Fruit fly (Drosophila melanogaster) whole organism, embryonic: ENCODE data around the gene CG9300.

Experiments
- Bdp1 ChIP-seq: fragments of 200-800 bp; sonication (Bioruptor generic); optimal IDR thresholded peaks from 3 replicates; lab custom pipeline; 2016; ENCODE audit warnings: missing biosample characterization, missing genetic modification characterization
- CG1024 ChIP-seq: fragments of 200-800 bp; sonication (Bioruptor generic); IDR thresholded peaks from 2 replicates; pipeline ENCODE4 v1.3.6; 2022; ENCODE audit warnings: missing biosample characterization, missing genetic modification characterization
- CG11504 ChIP-seq: fragments of 200-800 bp; sonication (Bioruptor generic); optimal IDR thresholded peaks from 3 replicates; lab custom pipeline; 2019; ENCODE audit warnings: missing biosample characterization, mild to moderate bottlenecking, missing genetic modification characterization, moderate library complexity
- CG12219 ChIP-seq: fragments of 200-800 bp; sonication (Bioruptor generic); optimal IDR thresholded peaks from 3 replicates; lab custom pipeline; 2018; ENCODE audit warnings: missing biosample characterization, mild to moderate bottlenecking, missing genetic modification characterization
- CG13123 ChIP-seq: fragments of 200-800 bp; sonication (Bioruptor generic); optimal IDR thresholded peaks from 2 replicates; lab custom pipeline; 2016; ENCODE audit warnings: missing biosample characterization, missing genetic modification characterization
- CG14014 ChIP-seq: fragments of 200-800 bp; sonication (Bioruptor generic); IDR thresholded peaks from 2 replicates; pipeline ENCODE4 v1.3.6; 2022; ENCODE audit warnings: missing biosample characterization, missing genetic modification characterization
- CG14860 ChIP-seq: fragments of 200-800 bp; sonication (Bioruptor generic); IDR thresholded peaks from 3 replicates; pipeline ENCODE4 v1.3.6; 2022; ENCODE audit warnings: missing biosample characterization, missing genetic modification characterization; ENCODE audit not compliant: partially characterized antibody
- CG14965 ChIP-seq: fragments of 200-800 bp; sonication (Bioruptor generic); optimal IDR thresholded peaks from 2 replicates; lab custom pipeline; 2016; ENCODE audit warnings: missing biosample characterization, missing genetic modification characterization, borderline replicate concordance
- CG15514 ChIP-seq: fragments of 200-800 bp; sonication (Bioruptor generic); optimal IDR thresholded peaks from 3 replicates; lab custom pipeline; 2017; ENCODE audit warnings: missing biosample characterization, missing genetic modification characterization, mild to moderate bottlenecking, moderate library complexity, missing genetic modification reagents
- CG15601 ChIP-seq: fragments of 200-800 bp; sonication (Bioruptor generic); optimal IDR thresholded peaks from 3 replicates; lab custom pipeline; 2019; ENCODE audit warnings: missing biosample characterization, mild to moderate bottlenecking, missing genetic modification characterization, moderate library complexity
- CG17359 ChIP-seq: fragments of 200-800 bp; sonication (Bioruptor generic); optimal IDR thresholded peaks from 3 replicates; lab custom pipeline; 2018; ENCODE audit warnings: missing biosample characterization, mild to moderate bottlenecking, missing genetic modification characterization, moderate library complexity
- CG18599 ChIP-seq: fragments of 200-800 bp; sonication (Bioruptor generic); optimal IDR thresholded peaks from 3 replicates; lab custom pipeline; 2017; ENCODE audit warnings: missing biosample characterization, missing genetic modification characterization, mild to moderate bottlenecking, moderate library complexity, missing genetic modification reagents
- CG2875 ChIP-seq: fragments of 200-800 bp; sonication (Bioruptor generic); optimal IDR thresholded peaks from 2 replicates; lab custom pipeline; 2017; ENCODE audit warnings: missing biosample characterization, mild to moderate bottlenecking, missing genetic modification characterization, missing genetic modification reagents
- CG34376 ChIP-seq: fragments of 200-800 bp; sonication (Bioruptor generic); optimal IDR thresholded peaks from 2 replicates; lab custom pipeline; 2018; ENCODE audit warnings: missing biosample characterization, mild to moderate bottlenecking, missing genetic modification characterization
- CG6689 ChIP-seq: fragments of 200-800 bp; sonication (Bioruptor generic); IDR thresholded peaks from 2 replicates; pipeline ENCODE4 v1.3.6; 2022; ENCODE audit warnings: missing biosample characterization, missing genetic modification characterization
- CG7987 ChIP-seq: fragments of 200-800 bp; sonication (Bioruptor generic); optimal IDR thresholded peaks from 2 replicates; lab custom pipeline; 2018; ENCODE audit warnings: missing biosample characterization, mild to moderate bottlenecking, missing genetic modification characterization, moderate library complexity
- CG9215 ChIP-seq: fragments of 200-800 bp; sonication (Bioruptor generic); IDR thresholded peaks from 2 replicates; pipeline ENCODE4 v1.3.6; 2022; ENCODE audit warnings: missing biosample characterization, missing genetic modification characterization
- CTCF ChIP-seq: fragments of 200-800 bp; sonication (Bioruptor generic); optimal IDR thresholded peaks from 2 replicates; lab custom pipeline; 2017; ENCODE audit warnings: missing biosample characterization, mild to moderate bottlenecking, missing genetic modification characterization, moderate library complexity
- Chrac-16 ChIP-seq: fragments of 200-800 bp; sonication (Bioruptor generic); optimal IDR thresholded peaks from 3 replicates; lab custom pipeline; 2016; ENCODE audit warnings: missing biosample characterization, missing genetic modification characterization
- HLHmδ ChIP-seq: fragments of 200-800 bp; sonication (Bioruptor generic); optimal IDR thresholded peaks from 2 replicates; lab custom pipeline; 2018; ENCODE audit warnings: missing biosample characterization, mild to moderate bottlenecking, missing genetic modification characterization, moderate library complexity
- Hand ChIP-seq: fragments of 200-800 bp; sonication (Bioruptor generic); optimal IDR thresholded peaks from 2 replicates; lab custom pipeline; 2017; ENCODE audit warnings: mild to moderate bottlenecking, missing biosample characterization, missing genetic modification reagents, missing genetic modification characterization
- Hmr ChIP-seq: fragments of 200-800 bp; sonication (Bioruptor generic); optimal IDR thresholded peaks from 3 replicates; lab custom pipeline; 2017; ENCODE audit warnings: mild to moderate bottlenecking, missing biosample characterization, missing genetic modification reagents, missing genetic modification characterization
- Hr3 ChIP-seq: fragments of 200-800 bp; sonication (Bioruptor generic); optimal IDR thresholded peaks from 3 replicates; lab custom pipeline; 2016; ENCODE audit warnings: missing biosample characterization, missing genetic modification characterization
- Hr51 ChIP-seq, 2 experiments: fragments of 200-800 bp; sonication (Bioruptor generic); optimal IDR thresholded peaks; 2 replicates in 1 of 2; 3 replicates in 1 of 2; lab custom pipeline; 2016 to 2018; ENCODE audit warnings: missing biosample characterization in 2 of 2, missing genetic modification characterization in 2 of 2, mild to moderate bottlenecking in 1 of 2, moderate library complexity in 1 of 2
- Lim3 ChIP-seq: fragments of 200-800 bp; sonication (Bioruptor generic); IDR thresholded peaks from 2 replicates; pipeline ENCODE4 v1.3.6; 2022; ENCODE audit warnings: missing biosample characterization, missing genetic modification characterization
- MTF-1 ChIP-seq: fragments of 200-800 bp; sonication (Bioruptor generic); optimal IDR thresholded peaks from 2 replicates; lab custom pipeline; 2018; ENCODE audit warnings: missing biosample characterization, mild to moderate bottlenecking, missing genetic modification characterization, borderline replicate concordance
- Mad ChIP-seq: fragments of 200-800 bp; sonication (Bioruptor generic); optimal IDR thresholded peaks from 2 replicates; lab custom pipeline; 2016; ENCODE audit warnings: missing biosample characterization, missing genetic modification characterization
- Meics ChIP-seq: fragments of 200-800 bp; sonication (Bioruptor generic); optimal IDR thresholded peaks from 2 replicates; lab custom pipeline; 2017; ENCODE audit warnings: missing biosample characterization, mild to moderate bottlenecking, missing genetic modification characterization
- Rx ChIP-seq: fragments of 200-800 bp; sonication (Bioruptor generic); IDR thresholded peaks from 2 replicates; pipeline ENCODE4 v1.3.6; 2022; ENCODE audit warnings: missing biosample characterization, missing genetic modification characterization
- Sox102F ChIP-seq: fragments of 200-800 bp; sonication (Bioruptor generic); optimal IDR thresholded peaks from 2 replicates; lab custom pipeline; 2018; ENCODE audit warnings: missing biosample characterization, mild to moderate bottlenecking, missing genetic modification characterization, moderate library complexity
- Spps ChIP-seq: fragments of 200-800 bp; sonication (Bioruptor generic); optimal IDR thresholded peaks from 2 replicates; lab custom pipeline; 2018; ENCODE audit warnings: missing biosample characterization, mild to moderate bottlenecking, missing genetic modification characterization
- Sry-δ ChIP-seq: fragments of 200-800 bp; sonication (Bioruptor generic); optimal IDR thresholded peaks from 2 replicates; lab custom pipeline; 2016; ENCODE audit warnings: missing biosample characterization, missing genetic modification characterization
- TFAM ChIP-seq: fragments of 200-800 bp; sonication (Bioruptor generic); optimal IDR thresholded peaks from 2 replicates; lab custom pipeline; 2017; ENCODE audit warnings: missing biosample characterization, missing genetic modification characterization, inconsistent platforms
- Trl ChIP-seq, 3 experiments: fragments of >200 bp in 2 of 3; fragments of 200-800 bp in 1 of 3; sonication (Bioruptor generic) in 1 of 3; optimal IDR thresholded peaks; 2 replicates in 1 of 3; 3 replicates in 2 of 3; lab custom pipeline; 2016 to 2017; ENCODE audit warnings: missing biosample characterization in 1 of 3, missing genetic modification characterization in 1 of 3
- ash1 ChIP-seq: fragments of 200-800 bp; sonication (Bioruptor generic); optimal IDR thresholded peaks from 2 replicates; lab custom pipeline; 2018; ENCODE audit warnings: missing biosample characterization, mild to moderate bottlenecking, missing genetic modification characterization
- ato ChIP-seq: fragments of 200-800 bp; sonication (Bioruptor generic); IDR thresholded peaks from 2 replicates; pipeline ENCODE4 v1.3.6; 2022; ENCODE audit warnings: missing biosample characterization, missing genetic modification characterization; ENCODE audit not compliant: partially characterized antibody
- crc ChIP-seq: fragments of 200-800 bp; sonication (Bioruptor generic); optimal IDR thresholded peaks from 2 replicates; lab custom pipeline; 2016; ENCODE audit warnings: missing biosample characterization, missing genetic modification characterization
- croc ChIP-seq: fragments of 200-800 bp; sonication (Bioruptor generic); conservative IDR thresholded peaks from 3 replicates; pipeline ENCODE4 v1.3.6; 2022; ENCODE audit warnings: missing biosample characterization, missing genetic modification characterization
- dati ChIP-seq: fragments of 200-800 bp; sonication (Bioruptor generic); IDR thresholded peaks from 2 replicates; pipeline ENCODE4 v1.3.6; 2022; ENCODE audit warnings: missing biosample characterization, missing genetic modification characterization
- dmrt11E ChIP-seq: fragments of 200-800 bp; sonication (Bioruptor generic); optimal IDR thresholded peaks from 3 replicates; lab custom pipeline; 2018; ENCODE audit warnings: missing biosample characterization, mild to moderate bottlenecking, missing genetic modification characterization, moderate library complexity
- esg ChIP-seq: fragments of 200-800 bp; sonication (Bioruptor generic); conservative IDR thresholded peaks from 2 replicates; pipeline ENCODE4 v1.3.6; 2022; ENCODE audit warnings: missing biosample characterization, missing genetic modification characterization
- fd3F ChIP-seq: fragments of 200-800 bp; sonication (Bioruptor generic); optimal IDR thresholded peaks from 2 replicates; lab custom pipeline; 2018; ENCODE audit warnings: missing biosample characterization, mild to moderate bottlenecking, missing genetic modification characterization, moderate library complexity
- gcm2 ChIP-seq: fragments of 200-800 bp; sonication (Bioruptor generic); optimal IDR thresholded peaks from 2 replicates; lab custom pipeline; 2016; ENCODE audit warnings: missing biosample characterization, missing genetic modification characterization
- lmd ChIP-seq: fragments of 200-800 bp; sonication (Bioruptor generic); IDR thresholded peaks from 2 replicates; pipeline ENCODE4 v1.3.6; 2022; ENCODE audit warnings: missing biosample characterization, missing genetic modification characterization
- pho ChIP-seq: fragments of 200-800 bp; sonication (Bioruptor generic); optimal IDR thresholded peaks from 2 replicates; lab custom pipeline; 2016; ENCODE audit warnings: missing biosample characterization, missing genetic modification characterization
- scrt ChIP-seq: fragments of 200-800 bp; sonication (Bioruptor generic); optimal IDR thresholded peaks from 2 replicates; lab custom pipeline; 2018; ENCODE audit warnings: missing biosample characterization, mild to moderate bottlenecking, missing genetic modification characterization, moderate library complexity
- sd ChIP-seq: fragments of 200-800 bp; sonication (Bioruptor generic); optimal IDR thresholded peaks from 3 replicates; lab custom pipeline; 2018; ENCODE audit warnings: missing biosample characterization, mild to moderate bottlenecking, missing genetic modification characterization, moderate library complexity
- tna ChIP-seq: fragments of 200-800 bp; sonication (Bioruptor generic); IDR thresholded peaks from 2 replicates; pipeline ENCODE4 v1.3.6; 2022; ENCODE audit warnings: missing biosample characterization, missing genetic modification characterization; ENCODE audit not compliant: partially characterized antibody
- usp ChIP-seq: fragments of >200 bp; optimal IDR thresholded peaks from 2 replicates; lab custom pipeline; 2017; ENCODE audit warnings: missing biosample characterization, missing genetic modification characterization

The CG9300 gene

DNA sequence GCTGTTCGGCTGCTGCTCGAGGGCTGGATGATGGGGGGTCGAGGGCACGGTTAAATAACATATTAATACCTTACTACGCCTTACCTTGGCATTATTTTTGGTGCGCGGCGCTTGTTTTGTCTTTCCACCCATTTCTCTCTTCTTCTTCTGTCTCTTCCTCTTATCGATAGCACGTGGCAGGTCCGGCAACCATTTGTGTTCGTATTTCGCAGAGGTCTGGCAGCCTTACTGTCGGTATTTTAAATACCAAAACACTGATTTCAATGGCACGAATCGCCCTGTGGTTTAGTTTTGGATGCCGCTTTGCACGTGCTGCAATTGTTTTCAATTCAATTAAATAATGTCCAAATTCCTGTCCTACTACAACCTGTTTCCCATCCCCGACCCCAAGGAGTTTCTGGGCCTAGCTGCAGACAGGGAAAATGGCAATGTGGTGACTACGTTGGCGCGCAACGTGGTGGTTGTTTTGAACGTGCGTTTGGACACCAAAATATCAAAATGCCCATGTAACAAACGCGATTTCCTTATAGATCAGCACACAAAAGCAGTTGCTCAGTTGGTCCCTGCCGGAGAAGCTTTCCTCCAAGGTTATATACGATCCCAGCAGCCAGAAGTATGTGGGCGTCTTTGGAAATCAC is at the start of gene CG9300, which contains the start of gene Ltn1 (continued):
- no peak for TF ChIP-seq CG9215
- no peak for TF ChIP-seq Hmr
- TF ChIP-seq Mad (GFP tag; lab: Kevin White, UChicago) = no peak
- TF ChIP-seq tna (GFP tag; lab: Robert Waterston, UW) = 0 out of 2 replicates have a peak, but pooled peaks have one; percentile 33
- TF ChIP-seq HLHmδ (GFP tag; lab: Kevin White, UChicago) = peak; percentile 74
- no peak for TF ChIP-seq Spps (tag; lab: Kevin White, UChicago)
- no peak for TF ChIP-seq fd3F (GFP tag; lab: Kevin White, UChicago)
- no peak for TF ChIP-seq MTF-1
- TF ChIP-seq Rx (GFP tag; lab: Robert Waterston, UW) = no peak
- TF ChIP-seq Bdp1 = peak; percentile 24
- TF ChIP-seq CG1024 (GFP tag; lab: Robert Waterston, UW) = no peak
- no peak for TF ChIP-seq Sox102F (GFP tag; lab: Kevin White, UChicago)
- TF ChIP-seq Lim3 = no peak
- no peak for TF ChIP-seq Meics (GFP tag; lab: Kevin White, UChicago)
- TF ChIP-seq CG17359 (tag; lab: Kevin White, UChicago) = no peak
- TF ChIP-seq Trl (optimal IDR thresholded peaks at IDR 0.05; lab: Kevin White, UChicago) = no peak
- TF ChIP-seq Trl (GFP tag; optimal IDR thresholded peaks at IDR 0.05; lab: Kevin White, UChicago) = peak; percentile 53
- no peak for TF ChIP-seq CG14014 (GFP tag; lab: Robert Waterston, UW)
- TF ChIP-seq crc (GFP tag; lab: Kevin White, UChicago) = peak; percentile 21
- TF ChIP-seq esg (GFP tag; lab: Robert Waterston, UW) = no peak
- TF ChIP-seq Chrac-16 (GFP tag; lab: Kevin White, UChicago) = no peak
- no peak for TF ChIP-seq CG15601 (tag; lab: Kevin White, UChicago)
- TF ChIP-seq pho (GFP tag; lab: Kevin White, UChicago) = peak; percentile 14
- no peak for TF ChIP-seq croc (GFP tag; lab: Robert Waterston, UW)
- no peak for TF ChIP-seq gcm2
- peak; percentile 52 for TF ChIP-seq CG34376 (GFP tag; lab: Kevin White, UChicago)
- no peak for TF ChIP-seq sd (tag; lab: Kevin White, UChicago)
- TF ChIP-seq Sry-δ (GFP tag; lab: Kevin White, UChicago) = peak; percentile 61
- no peak for TF ChIP-seq CTCF (GFP tag; lab: Kevin White, UChicago)
- peak; percentile 3 for TF ChIP-seq dmrt11E
- TF ChIP-seq TFAM = no peak
- TF ChIP-seq CG14860 = no peak
- TF ChIP-seq CG7987 = peak; percentile 55
- no peak for TF ChIP-seq scrt
- 0 out of 2 replicates have a peak, but pooled peaks have one; percentile 5 for TF ChIP-seq ato (GFP tag; lab: Robert Waterston, UW)
- no peak; the same call in 1 of the 2 replicates for TF ChIP-seq lmd
- peak; percentile 74 for TF ChIP-seq CG15514
- TF ChIP-seq ash1 (GFP tag; lab: Kevin White, UChicago) = no peak
- TF ChIP-seq CG2875 (GFP tag; lab: Kevin White, UChicago) = no peak
- TF ChIP-seq dati = no peak
- peak in 1 of 2 experiments; percentile 3 for TF ChIP-seq Hr51 (GFP tag; optimal IDR thresholded peaks at IDR 0.05; lab: Kevin White, UChicago)
- TF ChIP-seq CG14965 (GFP tag; lab: Kevin White, UChicago) = no peak
- no peak for TF ChIP-seq CG18599 (GFP tag; lab: Kevin White, UChicago)
- TF ChIP-seq CG11504 = no peak
- no peak for TF ChIP-seq Hr3 (GFP tag; lab: Kevin White, UChicago)
- TF ChIP-seq CG12219 = no peak
- no peak for TF ChIP-seq CG6689
- TF ChIP-seq usp (GFP tag; lab: Kevin White, UChicago) = no peak
- no peak for TF ChIP-seq Hand (GFP tag; lab: Kevin White, UChicago)
- no peak for TF ChIP-seq CG13123 (GFP tag; lab: Kevin White, UChicago)
